Worm (Caenorhabditis elegans) whole organism, L3 larva: ENCODE measurements around the gene T25E12.16.

Experiments used
- R02D3.7 ChIP-seq: fragments of 150-350 bp; optimal IDR thresholded peaks from 2 replicates; lab custom pipeline; 2014; ENCODE audit warnings: missing biosample characterization, missing genetic modification characterization
- ZK546.5 ChIP-seq: sonication (generic microtip); optimal IDR thresholded peaks from 2 replicates; lab custom pipeline; 2017; ENCODE audit warnings: missing biosample characterization, missing genetic modification characterization
- aly-2 ChIP-seq: fragments of 150-350 bp; optimal IDR thresholded peaks from 2 replicates; lab custom pipeline; 2014; ENCODE audit warnings: missing biosample characterization, missing genetic modification characterization
- ceh-16 ChIP-seq: sonication (generic microtip); optimal IDR thresholded peaks from 2 replicates; lab custom pipeline; 2017; ENCODE audit warnings: missing biosample characterization, missing genetic modification characterization
- ceh-28 ChIP-seq: fragments of 150-350 bp; optimal IDR thresholded peaks from 2 replicates; lab custom pipeline; 2014; ENCODE audit warnings: missing biosample characterization, missing genetic modification reagents, missing genetic modification characterization
- ceh-9 ChIP-seq: sonication (generic microtip); optimal IDR thresholded peaks from 2 replicates; lab custom pipeline; 2018; ENCODE audit warnings: missing biosample characterization, missing genetic modification characterization
- egl-27 ChIP-seq: sonication (generic microtip); optimal IDR thresholded peaks from 4 replicates; lab custom pipeline; 2017; ENCODE audit warnings: missing biosample characterization, missing genetic modification reagents, missing genetic modification characterization
- egl-5 ChIP-seq: fragments of 150-350 bp; optimal IDR thresholded peaks from 2 replicates; lab custom pipeline; 2017; ENCODE audit warnings: missing biosample characterization, missing genetic modification reagents, missing genetic modification characterization, inconsistent platforms
- elt-2 ChIP-seq: sonication (generic microtip); optimal IDR thresholded peaks from 2 replicates; lab custom pipeline; 2016; ENCODE audit warnings: missing genetic modification reagents, mild to moderate bottlenecking, missing genetic modification characterization, missing compliant biosample characterization
- elt-3 ChIP-seq, 3 experiments: fragments of 150-350 bp in 1 of 3; sonication (generic microtip) in 2 of 3; optimal IDR thresholded peaks; 2 replicates in 2 of 3; 4 replicates in 1 of 3; lab custom pipeline; 2014 to 2017; ENCODE audit warnings: missing biosample characterization in 3 of 3, missing genetic modification characterization in 3 of 3
- eor-1 ChIP-seq, 2 experiments: fragments of 150-350 bp; optimal IDR thresholded peaks; 2 replicates each; lab custom pipeline; 2014 to 2018; ENCODE audit warnings: missing biosample characterization in 2 of 2, missing genetic modification characterization in 2 of 2
- fkh-2 ChIP-seq: fragments of 150-350 bp; optimal IDR thresholded peaks from 2 replicates; lab custom pipeline; 2014; ENCODE audit warnings: missing biosample characterization, missing genetic modification reagents, missing genetic modification characterization
- hmg-11 ChIP-seq: sonication (generic microtip); optimal IDR thresholded peaks from 2 replicates; lab custom pipeline; 2016; ENCODE audit warnings: missing genetic modification characterization, missing compliant biosample characterization
- lin-15B ChIP-seq: fragments of 150-350 bp; optimal IDR thresholded peaks from 2 replicates; lab custom pipeline; 2014; ENCODE audit warnings: missing biosample characterization, missing genetic modification characterization
- lin-39 ChIP-seq: fragments of 150-350 bp; optimal IDR thresholded peaks from 2 replicates; lab custom pipeline; 2018; ENCODE audit warnings: missing biosample characterization, missing genetic modification reagents, missing genetic modification characterization
- lsy-12 ChIP-seq: sonication (generic microtip); optimal IDR thresholded peaks from 2 replicates; lab custom pipeline; 2016; ENCODE audit warnings: mild to moderate bottlenecking, missing genetic modification characterization, missing compliant biosample characterization
- mml-1 ChIP-seq: fragments of 150-350 bp; sonication (generic microtip); optimal IDR thresholded peaks from 3 replicates; lab custom pipeline; 2014; ENCODE audit warnings: missing biosample characterization, missing genetic modification characterization
- nhr-11 ChIP-seq: fragments of 150-350 bp; optimal IDR thresholded peaks from 2 replicates; lab custom pipeline; 2014; ENCODE audit warnings: missing biosample characterization, missing genetic modification characterization
- nhr-12 ChIP-seq: fragments of 150-350 bp; optimal IDR thresholded peaks from 2 replicates; lab custom pipeline; 2014; ENCODE audit warnings: missing biosample characterization, missing genetic modification characterization
- nhr-23 ChIP-seq: fragments of 150-350 bp; optimal IDR thresholded peaks from 2 replicates; lab custom pipeline; 2014; ENCODE audit warnings: missing biosample characterization, missing genetic modification reagents, missing genetic modification characterization
- nhr-237 ChIP-seq: fragments of 150-350 bp; optimal IDR thresholded peaks from 2 replicates; lab custom pipeline; 2014; ENCODE audit warnings: missing biosample characterization, missing genetic modification characterization
- nhr-25 ChIP-seq: sonication (generic microtip); optimal IDR thresholded peaks from 2 replicates; lab custom pipeline; 2017; ENCODE audit warnings: missing biosample characterization, missing genetic modification characterization
- nhr-43 ChIP-seq: sonication (generic microtip); optimal IDR thresholded peaks from 2 replicates; lab custom pipeline; 2016; ENCODE audit warnings: mild to moderate bottlenecking, missing genetic modification characterization, missing compliant biosample characterization; ENCODE audit not compliant: poor library complexity, severe bottlenecking
- nhr-67 ChIP-seq: fragments of 150-350 bp; optimal IDR thresholded peaks from 2 replicates; lab custom pipeline; 2014; ENCODE audit warnings: missing biosample characterization, missing genetic modification characterization
- nhr-77 ChIP-seq: fragments of 150-350 bp; optimal IDR thresholded peaks from 2 replicates; lab custom pipeline; 2014; ENCODE audit warnings: missing biosample characterization, missing genetic modification characterization
- pha-4 ChIP-seq: fragments of 150-350 bp; optimal IDR thresholded peaks from 2 replicates; lab custom pipeline; 2014; ENCODE audit warnings: missing biosample characterization, missing genetic modification reagents, missing genetic modification characterization
- pqm-1 ChIP-seq: fragments of 150-350 bp; optimal IDR thresholded peaks from 2 replicates; lab custom pipeline; 2017; ENCODE audit warnings: missing biosample characterization, missing genetic modification characterization, inconsistent platforms
- sea-2 ChIP-seq: fragments of 150-350 bp; sonication (generic microtip); optimal IDR thresholded peaks from 4 replicates; lab custom pipeline; 2014; ENCODE audit warnings: missing biosample characterization, missing genetic modification reagents, missing genetic modification characterization
- snpc-4 ChIP-seq: fragments of 150-350 bp; optimal IDR thresholded peaks from 2 replicates; lab custom pipeline; 2014; ENCODE audit warnings: missing biosample characterization, missing genetic modification characterization
- zag-1 ChIP-seq: fragments of 150-350 bp; optimal IDR thresholded peaks from 2 replicates; lab custom pipeline; 2014; ENCODE audit warnings: missing biosample characterization, missing genetic modification characterization
- ztf-11 ChIP-seq: fragments of 150-350 bp; optimal IDR thresholded peaks from 2 replicates; lab custom pipeline; 2014; ENCODE audit warnings: missing biosample characterization, missing genetic modification characterization
- ztf-4 ChIP-seq: fragments of 150-350 bp; optimal IDR thresholded peaks from 2 replicates; lab custom pipeline; 2014; ENCODE audit warnings: missing biosample characterization, missing genetic modification characterization

T25E12.16 gene

ce11 chrV:16697178-16697577, 36.4 kb downstream of the T25E12.16 start, which contains the start of gene srw-41:
srw-41 (plus strand) TSS chrV:16697478.
- TF ChIP-seq nhr-77 (tag; lab: Kevin White, UChicago): no peak
- no peak for TF ChIP-seq lsy-12 (tag; lab: Kevin White, UChicago)
- TF ChIP-seq ceh-9 (tag; lab: Kevin White, UChicago): no peak
- TF ChIP-seq egl-27: no peak
- no peak for TF ChIP-seq R02D3.7 (tag; lab: Kevin White, UChicago)
- TF ChIP-seq pqm-1 (tag; lab: Kevin White, UChicago): no peak
- no peak for TF ChIP-seq aly-2 (tag; lab: Kevin White, UChicago)
- no peak for TF ChIP-seq hmg-11 (tag; lab: Kevin White, UChicago)
- no peak for TF ChIP-seq ZK546.5 (tag; lab: Kevin White, UChicago)
- no peak for TF ChIP-seq pha-4 (tag; lab: Kevin White, UChicago)
- TF ChIP-seq ceh-16 (tag; lab: Kevin White, UChicago): no peak
- no peak for TF ChIP-seq elt-3 (tag; optimal IDR thresholded peaks at IDR 0.05; lab: Kevin White, UChicago)

ce11 chrV:16695499-16695898, 38.1 kb downstream of the T25E12.16 start:
- TF ChIP-seq pqm-1 (tag; lab: Kevin White, UChicago) (no peak), fkh-2 (tag; lab: Kevin White, UChicago) (no peak), ztf-4 (tag; lab: Kevin White, UChicago) (no peak), nhr-23 (tag; lab: Kevin White, UChicago) (no peak), hmg-11 (tag; lab: Kevin White, UChicago) (no peak), nhr-11 (tag; lab: Kevin White, UChicago) (no peak), snpc-4 (tag; lab: Kevin White, UChicago) (no peak), nhr-237 (no peak), R02D3.7 (tag; lab: Kevin White, UChicago) (no peak), sea-2 (no peak), nhr-43 (tag; lab: Kevin White, UChicago) (no peak), ceh-16 (tag; lab: Kevin White, UChicago) (no peak), egl-27 (no peak), nhr-25 (tag; lab: Kevin White, UChicago) (no peak), mml-1 (tag; lab: Kevin White, UChicago) (no peak), lin-39 (tag; lab: Kevin White, UChicago) (no peak), nhr-67 (tag; lab: Kevin White, UChicago) (no peak), lsy-12 (tag; lab: Kevin White, UChicago) (no peak), egl-5 (no peak)

ce11 chrV:16694538-16694937, 39.0 kb downstream of the T25E12.16 start, which contains the start of gene srz-101:
srz-101 (plus strand) TSS chrV:16694838.
- no peak for TF ChIP-seq mml-1 (tag; lab: Kevin White, UChicago)
- TF ChIP-seq ztf-4 (tag; lab: Kevin White, UChicago): no peak
- no peak for TF ChIP-seq pha-4 (tag; lab: Kevin White, UChicago)
- TF ChIP-seq nhr-67 (tag; lab: Kevin White, UChicago): no peak
- no peak for TF ChIP-seq sea-2
- TF ChIP-seq ztf-11 (tag; lab: Kevin White, UChicago): no peak
- no peak for TF ChIP-seq lin-15B
- no peak for TF ChIP-seq nhr-25 (tag; lab: Kevin White, UChicago)
- no peak for TF ChIP-seq aly-2 (tag; lab: Kevin White, UChicago)
- no peak for TF ChIP-seq eor-1 (tag; optimal IDR thresholded peaks at IDR 0.05; lab: Kevin White, UChicago)
- no peak for TF ChIP-seq ceh-28 (tag; lab: Kevin White, UChicago)
- TF ChIP-seq nhr-237: no peak
- no peak for TF ChIP-seq nhr-12 (tag; lab: Kevin White, UChicago)

DNA sequence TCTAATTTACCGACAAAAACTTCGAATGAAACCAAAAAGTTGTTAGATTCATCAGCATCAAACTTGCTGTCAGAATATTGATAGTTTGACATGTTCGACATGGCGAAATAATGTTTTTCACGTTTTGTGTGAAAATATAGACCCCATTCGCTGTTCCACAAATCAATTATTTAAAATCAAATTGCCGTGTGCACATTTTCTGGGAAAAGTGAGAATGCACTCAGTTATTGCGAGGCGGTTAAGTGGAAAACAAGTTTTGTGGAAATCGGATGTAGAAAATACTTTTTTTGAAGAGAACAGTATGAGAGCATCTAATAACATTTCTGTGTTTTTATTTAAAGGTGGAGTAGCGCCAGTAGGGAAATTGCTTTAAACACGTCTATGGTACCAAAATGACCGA, 39.8 kb downstream of the T25E12.16 start, which contains the start of gene srw-42:
TSS of gene srw-42 (minus strand) at position 101 of the 400 bp plus-strand sequence.
- TF ChIP-seq zag-1 (tag; lab: Kevin White, UChicago): no peak
- no peak for TF ChIP-seq elt-2 (tag; lab: Kevin White, UChicago)
- TF ChIP-seq mml-1 (tag; lab: Kevin White, UChicago): no peak
- no peak for TF ChIP-seq ceh-28 (tag; lab: Kevin White, UChicago)
- no peak for TF ChIP-seq ZK546.5 (tag; lab: Kevin White, UChicago)
- TF ChIP-seq hmg-11 (tag; lab: Kevin White, UChicago): no peak
- TF ChIP-seq nhr-23 (tag; lab: Kevin White, UChicago): no peak
- no peak for TF ChIP-seq nhr-43 (tag; lab: Kevin White, UChicago)
- TF ChIP-seq egl-27: no peak
- TF ChIP-seq ztf-4 (tag; lab: Kevin White, UChicago): no peak
- TF ChIP-seq aly-2 (tag; lab: Kevin White, UChicago): no peak
